Worm (Caenorhabditis elegans) whole organism, L3 larva: ENCODE data around the gene cpf-1.

ENCODE experiments used
- R02D3.7 ChIP-seq: fragments of 150-350 bp; optimal IDR thresholded peaks from 2 replicates; lab custom pipeline; 2014; ENCODE audit warnings: missing biosample characterization, missing genetic modification characterization
- ZK546.5 ChIP-seq: sonication (generic microtip); optimal IDR thresholded peaks from 2 replicates; lab custom pipeline; 2017; ENCODE audit warnings: missing biosample characterization, missing genetic modification characterization
- aly-2 ChIP-seq: fragments of 150-350 bp; optimal IDR thresholded peaks from 2 replicates; lab custom pipeline; 2014; ENCODE audit warnings: missing biosample characterization, missing genetic modification characterization
- ama-1 ChIP-seq: fragments of 150-350 bp; optimal IDR thresholded peaks from 2 replicates; lab custom pipeline; 2018
- ceh-28 ChIP-seq: fragments of 150-350 bp; optimal IDR thresholded peaks from 2 replicates; lab custom pipeline; 2014; ENCODE audit warnings: missing biosample characterization, missing genetic modification reagents, missing genetic modification characterization
- ceh-82 ChIP-seq: fragments of 150-350 bp; optimal IDR thresholded peaks from 2 replicates; lab custom pipeline; 2014; ENCODE audit warnings: missing biosample characterization, missing genetic modification characterization
- ceh-9 ChIP-seq: sonication (generic microtip); optimal IDR thresholded peaks from 2 replicates; lab custom pipeline; 2018; ENCODE audit warnings: missing biosample characterization, missing genetic modification characterization
- egl-5 ChIP-seq: fragments of 150-350 bp; optimal IDR thresholded peaks from 2 replicates; lab custom pipeline; 2017; ENCODE audit warnings: missing biosample characterization, missing genetic modification reagents, missing genetic modification characterization, inconsistent platforms
- elt-1 ChIP-seq: fragments of 150-350 bp; optimal IDR thresholded peaks from 2 replicates; lab custom pipeline; 2014; ENCODE audit warnings: missing biosample characterization, missing genetic modification characterization
- elt-2 ChIP-seq: sonication (generic microtip); optimal IDR thresholded peaks from 2 replicates; lab custom pipeline; 2016; ENCODE audit warnings: missing genetic modification reagents, mild to moderate bottlenecking, missing genetic modification characterization, missing compliant biosample characterization
- elt-3 ChIP-seq, 3 experiments: fragments of 150-350 bp in 1 of 3; sonication (generic microtip) in 2 of 3; optimal IDR thresholded peaks; 2 replicates in 2 of 3; 4 replicates in 1 of 3; lab custom pipeline; 2014 to 2017; ENCODE audit warnings: missing biosample characterization in 3 of 3, missing genetic modification characterization in 3 of 3
- eor-1 ChIP-seq, 2 experiments: fragments of 150-350 bp; optimal IDR thresholded peaks; 2 replicates each; lab custom pipeline; 2014 to 2018; ENCODE audit warnings: missing biosample characterization in 2 of 2, missing genetic modification characterization in 2 of 2
- fkh-10 ChIP-seq: sonication (generic microtip); optimal IDR thresholded peaks from 2 replicates; lab custom pipeline; 2017; ENCODE audit warnings: missing biosample characterization, missing genetic modification reagents, missing genetic modification characterization
- fkh-2 ChIP-seq: fragments of 150-350 bp; optimal IDR thresholded peaks from 2 replicates; lab custom pipeline; 2014; ENCODE audit warnings: missing biosample characterization, missing genetic modification reagents, missing genetic modification characterization
- fos-1 ChIP-seq: fragments of 150-350 bp; optimal IDR thresholded peaks from 2 replicates; lab custom pipeline; 2014; ENCODE audit warnings: missing biosample characterization, missing genetic modification characterization
- hmg-11 ChIP-seq: sonication (generic microtip); optimal IDR thresholded peaks from 2 replicates; lab custom pipeline; 2016; ENCODE audit warnings: missing genetic modification characterization, missing compliant biosample characterization
- jun-1 ChIP-seq: fragments of 150-350 bp; optimal IDR thresholded peaks from 2 replicates; lab custom pipeline; 2014; ENCODE audit warnings: missing biosample characterization, missing genetic modification reagents, missing genetic modification characterization
- lin-39 ChIP-seq: fragments of 150-350 bp; optimal IDR thresholded peaks from 2 replicates; lab custom pipeline; 2018; ENCODE audit warnings: missing biosample characterization, missing genetic modification reagents, missing genetic modification characterization
- lsy-12 ChIP-seq: sonication (generic microtip); optimal IDR thresholded peaks from 2 replicates; lab custom pipeline; 2016; ENCODE audit warnings: mild to moderate bottlenecking, missing genetic modification characterization, missing compliant biosample characterization
- mdl-1 ChIP-seq: fragments of 150-350 bp; optimal IDR thresholded peaks from 2 replicates; lab custom pipeline; 2014; ENCODE audit warnings: missing biosample characterization, missing genetic modification characterization
- mml-1 ChIP-seq: fragments of 150-350 bp; sonication (generic microtip); optimal IDR thresholded peaks from 3 replicates; lab custom pipeline; 2014; ENCODE audit warnings: missing biosample characterization, missing genetic modification characterization
- nfya-1 ChIP-seq: sonication (generic microtip); optimal IDR thresholded peaks from 2 replicates; lab custom pipeline; 2017; ENCODE audit warnings: missing genetic modification characterization, mild to moderate bottlenecking, missing compliant biosample characterization, antibody characterized with exemption, moderate library complexity; ENCODE audit not compliant: insufficient read depth
- nhr-11 ChIP-seq: fragments of 150-350 bp; optimal IDR thresholded peaks from 2 replicates; lab custom pipeline; 2014; ENCODE audit warnings: missing biosample characterization, missing genetic modification characterization
- nhr-12 ChIP-seq: fragments of 150-350 bp; optimal IDR thresholded peaks from 2 replicates; lab custom pipeline; 2014; ENCODE audit warnings: missing biosample characterization, missing genetic modification characterization
- nhr-23 ChIP-seq: fragments of 150-350 bp; optimal IDR thresholded peaks from 2 replicates; lab custom pipeline; 2014; ENCODE audit warnings: missing biosample characterization, missing genetic modification reagents, missing genetic modification characterization
- nhr-25 ChIP-seq: sonication (generic microtip); optimal IDR thresholded peaks from 2 replicates; lab custom pipeline; 2017; ENCODE audit warnings: missing biosample characterization, missing genetic modification characterization
- nhr-28 ChIP-seq: fragments of 150-350 bp; optimal IDR thresholded peaks from 2 replicates; lab custom pipeline; 2014; ENCODE audit warnings: missing biosample characterization, missing genetic modification characterization
- nhr-67 ChIP-seq: fragments of 150-350 bp; optimal IDR thresholded peaks from 2 replicates; lab custom pipeline; 2014; ENCODE audit warnings: missing biosample characterization, missing genetic modification characterization
- nhr-76 ChIP-seq: fragments of 150-350 bp; sonication (generic microtip); optimal IDR thresholded peaks from 5 replicates; lab custom pipeline; 2014; ENCODE audit warnings: missing biosample characterization, missing genetic modification characterization
- nhr-77 ChIP-seq: fragments of 150-350 bp; optimal IDR thresholded peaks from 2 replicates; lab custom pipeline; 2014; ENCODE audit warnings: missing biosample characterization, missing genetic modification characterization
- pha-4 ChIP-seq: fragments of 150-350 bp; optimal IDR thresholded peaks from 2 replicates; lab custom pipeline; 2014; ENCODE audit warnings: missing biosample characterization, missing genetic modification reagents, missing genetic modification characterization
- pqm-1 ChIP-seq: fragments of 150-350 bp; optimal IDR thresholded peaks from 2 replicates; lab custom pipeline; 2017; ENCODE audit warnings: missing biosample characterization, missing genetic modification characterization, inconsistent platforms
- sea-2 ChIP-seq: fragments of 150-350 bp; sonication (generic microtip); optimal IDR thresholded peaks from 4 replicates; lab custom pipeline; 2014; ENCODE audit warnings: missing biosample characterization, missing genetic modification reagents, missing genetic modification characterization
- snpc-4 ChIP-seq: fragments of 150-350 bp; optimal IDR thresholded peaks from 2 replicates; lab custom pipeline; 2014; ENCODE audit warnings: missing biosample characterization, missing genetic modification characterization
- tbx-2 ChIP-seq: sonication (generic microtip); optimal IDR thresholded peaks from 2 replicates; lab custom pipeline; 2016; ENCODE audit warnings: mild to moderate bottlenecking, missing genetic modification characterization, missing compliant biosample characterization
- unc-39 ChIP-seq: sonication (generic microtip); optimal IDR thresholded peaks from 4 replicates; lab custom pipeline; 2017; ENCODE audit warnings: missing biosample characterization, missing genetic modification characterization
- unc-62 ChIP-seq: fragments of 150-350 bp; sonication (generic microtip); optimal IDR thresholded peaks from 4 replicates; lab custom pipeline; 2014; ENCODE audit warnings: missing biosample characterization, missing genetic modification reagents, missing genetic modification characterization
- zag-1 ChIP-seq: fragments of 150-350 bp; optimal IDR thresholded peaks from 2 replicates; lab custom pipeline; 2014; ENCODE audit warnings: missing biosample characterization, missing genetic modification characterization
- ztf-11 ChIP-seq: fragments of 150-350 bp; optimal IDR thresholded peaks from 2 replicates; lab custom pipeline; 2014; ENCODE audit warnings: missing biosample characterization, missing genetic modification characterization
- ztf-4 ChIP-seq: fragments of 150-350 bp; optimal IDR thresholded peaks from 2 replicates; lab custom pipeline; 2014; ENCODE audit warnings: missing biosample characterization, missing genetic modification characterization

The cpf-1 gene

ce11 chrII:8642376-8642775 lies 40.1 kb upstream of the cpf-1 start:
- TF ChIP-seq nhr-11 (tag; lab: Kevin White, UChicago) (no peak), fkh-2 (tag; lab: Kevin White, UChicago) (no peak), sea-2 (GFP tag; lab: Kevin White, UChicago) (no peak), ceh-82 (tag; lab: Kevin White, UChicago) (no peak), pha-4 (tag; lab: Kevin White, UChicago) (no peak), eor-1 (tag; optimal IDR thresholded peaks at IDR 0.05; lab: Kevin White, UChicago) (no peak), nhr-77 (tag; lab: Kevin White, UChicago) (no peak), pqm-1 (tag; lab: Kevin White, UChicago) (no peak), fos-1 (no peak)
- TF ChIP-seq, all 47 proteins: peak for 0

- TF ChIP-seq nhr-28 (no peak), nhr-67 (tag; lab: Kevin White, UChicago) (no peak), ztf-11 (tag; lab: Kevin White, UChicago) (no peak), elt-3 (tag; optimal IDR thresholded peaks at IDR 0.05; lab: Kevin White, UChicago) (no peak), nhr-76 (tag; lab: Kevin White, UChicago) (no peak), elt-2 (tag; lab: Kevin White, UChicago) (peak; percentile 24), fkh-10 (GFP tag; lab: Kevin White, UChicago) (no peak), nhr-23 (tag; lab: Kevin White, UChicago) (peak; percentile 25), tbx-2 (tag; lab: Kevin White, UChicago) (no peak), nhr-12 (tag; lab: Kevin White, UChicago) (no peak), hmg-11 (tag; lab: Kevin White, UChicago) (no peak), nhr-25 (peak; percentile 37), mml-1 (tag; lab: Kevin White, UChicago) (no peak), zag-1 (tag; lab: Kevin White, UChicago) (no peak), egl-5 (tag; lab: Kevin White, UChicago) (no peak), ama-1 (no peak)
These were observed 38.9 kb upstream of the cpf-1 start, which contains the start of gene D2085.7 for ce11 chrII:8641131-8641530. Gene D2085.7 (plus strand): TSS chrII:8641381.

- TF ChIP-seq elt-2 (tag; lab: Kevin White, UChicago) (peak; percentile 29), nfya-1 (tag; lab: Kevin White, UChicago) (peak; percentile 18), lin-39 (tag; lab: Kevin White, UChicago) (no peak), nhr-77 (tag; lab: Kevin White, UChicago) (no peak), lsy-12 (tag; lab: Kevin White, UChicago) (no peak), R02D3.7 (tag; lab: Kevin White, UChicago) (no peak), fkh-2 (tag; lab: Kevin White, UChicago) (no peak), hmg-11 (tag; lab: Kevin White, UChicago) (no peak), aly-2 (tag; lab: Kevin White, UChicago) (no peak), jun-1 (tag; lab: Kevin White, UChicago) (no peak), nhr-28 (no peak), nhr-23 (tag; lab: Kevin White, UChicago) (no peak), snpc-4 (no peak), pqm-1 (tag; lab: Kevin White, UChicago) (peak; percentile 22), mml-1 (tag; lab: Kevin White, UChicago) (no peak), zag-1 (tag; lab: Kevin White, UChicago) (no peak), unc-62 (GFP tag; lab: Kevin White, UChicago) (no peak), elt-1 (tag; lab: Kevin White, UChicago) (no peak), nhr-76 (tag; lab: Kevin White, UChicago) (no peak), ama-1 (no peak), pha-4 (tag; lab: Kevin White, UChicago) (peak; percentile 45), unc-39 (tag; lab: Kevin White, UChicago) (no peak)
These were observed 38.3 kb upstream of the cpf-1 start for ce11 chrII:8640503-8640902.

- TF ChIP-seq ztf-4 (tag; lab: Kevin White, UChicago) (no peak), ceh-9 (tag; lab: Kevin White, UChicago) (no peak), ceh-28 (tag; lab: Kevin White, UChicago) (no peak), unc-62 (GFP tag; lab: Kevin White, UChicago) (no peak), ZK546.5 (tag; lab: Kevin White, UChicago) (no peak), R02D3.7 (tag; lab: Kevin White, UChicago) (no peak), fkh-2 (tag; lab: Kevin White, UChicago) (no peak), mdl-1 (tag; lab: Kevin White, UChicago) (no peak), eor-1 (tag; optimal IDR thresholded peaks at IDR 0.05; lab: Kevin White, UChicago) (no peak), nhr-25 (no peak), nhr-77 (tag; lab: Kevin White, UChicago) (no peak), mml-1 (tag; lab: Kevin White, UChicago) (no peak), lsy-12 (tag; lab: Kevin White, UChicago) (no peak), zag-1 (tag; lab: Kevin White, UChicago) (no peak), nhr-67 (tag; lab: Kevin White, UChicago) (no peak)
These were observed 37.3 kb upstream of the cpf-1 start for ce11 chrII:8639553-8639952.
